Fruit fly (Drosophila melanogaster) S2 (cell line): ENCODE measurements around the gene CG7332.

Source experiments
- CG8478 ChIP-seq: fragments of >200 bp; optimal IDR thresholded peaks from 2 replicates; lab custom pipeline; 2018
- CTCF ChIP-seq, 2 experiments: fragments of >200 bp; optimal IDR thresholded peaks; 2 replicates each; lab custom pipeline; 2018

- TF ChIP-seq CTCF (optimal IDR thresholded peaks at IDR 0.05; lab: Kevin White, UChicago) (no peak), CG8478 (lab: Kevin White, UChicago) (no peak)
These were observed 35.8 kb upstream of the CG7332 start, which contains the start of gene shop for dm6 chrX:18848338-18849021.
